Worm (Caenorhabditis elegans) whole organism, mixed stage, embryonic: ENCODE data around the gene C06B3.7.
"Not testable (repeated sequence)": the region's sequence is repeated elsewhere in the genome, so short reads cannot be mapped to it uniquely, and the experiment has no call there.

Experiments used
- blmp-1 ChIP-seq: fragments of 150-350 bp; optimal IDR thresholded peaks from 2 replicates; lab custom pipeline; 2014; ENCODE audit warnings: missing biosample characterization, missing genetic modification characterization
- ces-1 ChIP-seq: fragments of 150-350 bp; optimal IDR thresholded peaks from 2 replicates; lab custom pipeline; 2014; ENCODE audit warnings: missing biosample characterization, missing genetic modification reagents, missing genetic modification characterization
- lin-13 ChIP-seq: fragments of 150-350 bp; optimal IDR thresholded peaks from 2 replicates; lab custom pipeline; 2014; ENCODE audit warnings: missing biosample characterization, missing genetic modification characterization
- lin-32 ChIP-seq: fragments of 200-800 bp; sonication (Bioruptor generic); optimal IDR thresholded peaks from 2 replicates; lab custom pipeline; 2018; ENCODE audit warnings: mild to moderate bottlenecking, missing genetic modification characterization, missing compliant biosample characterization
- nhr-76 ChIP-seq: sonication (generic microtip); optimal IDR thresholded peaks from 2 replicates; lab custom pipeline; 2017; ENCODE audit warnings: missing biosample characterization, missing genetic modification characterization
- pha-4 ChIP-seq: fragments of 150-350 bp; optimal IDR thresholded peaks from 2 replicates; lab custom pipeline; 2018; ENCODE audit warnings: missing biosample characterization, missing genetic modification reagents, missing genetic modification characterization
- unc-39 ChIP-seq: fragments of 150-350 bp; optimal IDR thresholded peaks from 2 replicates; lab custom pipeline; 2014; ENCODE audit warnings: missing biosample characterization, missing genetic modification characterization
- ztf-11 ChIP-seq: fragments of 150-350 bp; optimal IDR thresholded peaks from 2 replicates; lab custom pipeline; 2014; ENCODE audit warnings: missing biosample characterization, missing genetic modification characterization

- not testable (repeated sequence) for TF ChIP-seq blmp-1; pha-4 (tag; lab: Kevin White, UChicago); ztf-11 (tag; lab: Kevin White, UChicago); unc-39 (tag; lab: Kevin White, UChicago); lin-13 (tag; lab: Kevin White, UChicago); ces-1 (GFP tag; lab: Kevin White, UChicago); nhr-76; lin-32 (GFP tag; lab: Kevin White, UChicago)
Observed at ce11 chrV:13868886-13869285, 40.6 kb upstream of the C06B3.7 start.
